Worm (Caenorhabditis elegans): ENCODE data around the gene F54F7.14.

F54F7.14 gene

DNA sequence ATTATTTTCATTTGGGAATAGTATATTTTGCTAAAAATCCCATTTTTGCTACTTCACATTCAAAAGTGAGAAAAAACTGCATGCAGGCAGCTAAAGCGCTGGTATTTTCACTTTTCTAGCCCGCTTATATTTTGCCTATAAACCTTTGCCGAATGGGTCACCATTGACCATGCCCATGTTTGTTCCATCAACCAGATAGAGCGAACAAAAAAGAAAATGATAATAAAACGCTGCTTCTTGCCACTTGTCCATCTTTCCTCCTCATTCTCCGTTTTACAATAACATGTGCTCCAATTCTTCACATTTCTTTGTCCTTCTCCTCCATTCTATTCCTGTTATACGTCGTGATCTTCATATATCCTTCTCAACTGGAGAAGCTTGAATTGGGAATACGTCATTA lies 27.0 kb upstream of the F54F7.14 start, which contains the start of gene tag-241:
Gene tag-241 (plus strand): TSS at position 301 of the 400 bp plus-strand sequence.
- no peak for TF ChIP-seq ceh-24 (tag; optimal IDR thresholded peaks at IDR 0.05)
- TF ChIP-seq dmd-4 (tag; optimal IDR thresholded peaks at IDR 0.05; ENCODE audit: borderline replicate concordance), result no peak
- no peak for TF ChIP-seq fkh-6 (tag; optimal IDR thresholded peaks at IDR 0.05)
- TF ChIP-seq F13H6.1 (tag; optimal IDR thresholded peaks at IDR 0.05), result no peak
- TF ChIP-seq ceh-9 (tag; optimal IDR thresholded peaks at IDR 0.05), result no peak
- no peak for TF ChIP-seq ceh-45 (GFP tag; IDR thresholded peaks at IDR 0.05)
- TF ChIP-seq ceh-34 (tag; optimal IDR thresholded peaks at IDR 0.05), result no peak
- TF ChIP-seq hlh-30 (tag; optimal IDR thresholded peaks at IDR 0.05; ENCODE audit: insufficient read depth), result no peak
- no peak for TF ChIP-seq elt-2 (tag; optimal IDR thresholded peaks at IDR 0.05)
- no peak for TF ChIP-seq elt-4 (tag; optimal IDR thresholded peaks at IDR 0.05)
- TF ChIP-seq ref-2 (tag; optimal IDR thresholded peaks at IDR 0.05), result no peak
- TF ChIP-seq pha-4 (tag; optimal IDR thresholded peaks at IDR 0.05), result no peak
- no peak for TF ChIP-seq ceh-30 (tag; optimal IDR thresholded peaks at IDR 0.05)
- no peak for TF ChIP-seq pha-2 (tag; optimal IDR thresholded peaks at IDR 0.05)

DNA sequence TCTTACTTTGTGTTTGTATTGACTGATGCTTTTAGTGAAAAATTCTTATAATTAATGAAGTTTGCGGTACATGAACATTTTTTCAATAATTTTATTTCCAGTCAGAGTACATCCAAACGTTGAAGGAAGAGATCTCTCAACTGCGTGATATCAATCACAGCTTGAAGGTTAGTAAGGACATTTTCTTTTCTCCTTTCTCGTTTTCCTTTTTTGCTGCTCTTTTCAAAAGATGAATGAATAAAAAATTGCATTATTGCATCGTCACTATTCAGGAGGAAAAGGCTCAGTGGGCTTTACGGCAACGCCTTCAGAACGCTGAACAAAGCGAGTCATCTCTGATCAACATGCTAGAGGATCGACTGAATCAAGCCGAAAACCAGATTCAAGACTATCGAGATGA lies 23.8 kb upstream of the F54F7.14 start:
- TF ChIP-seq dve-1 (tag; optimal IDR thresholded peaks at IDR 0.05), result no peak
- no peak for TF ChIP-seq pag-3 (tag; optimal IDR thresholded peaks at IDR 0.05; ENCODE audit: borderline replicate concordance)
- TF ChIP-seq npax-4 (tag; optimal IDR thresholded peaks at IDR 0.05), result no peak
- TF ChIP-seq madf-2 (tag; optimal IDR thresholded peaks at IDR 0.05), result no peak
- no peak for TF ChIP-seq tbx-7 (tag; optimal IDR thresholded peaks at IDR 0.05)

DNA sequence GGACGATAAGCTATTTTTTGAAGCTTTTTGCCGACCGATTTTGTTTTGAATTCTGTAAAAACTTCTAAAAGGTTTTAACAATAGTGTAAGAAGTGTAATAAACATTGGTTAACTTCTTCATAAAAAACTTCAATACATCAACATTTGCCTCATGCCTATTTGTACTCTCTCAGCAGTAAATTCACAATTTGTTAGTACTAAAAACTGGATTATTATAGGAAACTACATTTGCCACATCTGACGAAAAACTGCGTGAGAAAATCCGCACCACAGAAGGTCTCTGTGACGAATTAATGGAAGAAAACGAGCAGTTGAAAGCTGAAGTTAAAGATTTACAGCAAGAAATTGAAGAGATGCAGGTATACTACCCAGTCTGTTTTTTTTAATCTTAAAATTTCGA lies 23.1 kb upstream of the F54F7.14 start:
- no peak for TF ChIP-seq pag-3 (tag; optimal IDR thresholded peaks at IDR 0.05; ENCODE audit: borderline replicate concordance)
- no peak for TF ChIP-seq unc-86 (tag; optimal IDR thresholded peaks at IDR 0.05)
- no peak for TF ChIP-seq C08G9.2 (tag; optimal IDR thresholded peaks at IDR 0.05)
- no peak for TF ChIP-seq ceh-2 (tag; optimal IDR thresholded peaks at IDR 0.05)
- no peak for TF ChIP-seq sdc-2 (tag; optimal IDR thresholded peaks at IDR 0.05)

DNA sequence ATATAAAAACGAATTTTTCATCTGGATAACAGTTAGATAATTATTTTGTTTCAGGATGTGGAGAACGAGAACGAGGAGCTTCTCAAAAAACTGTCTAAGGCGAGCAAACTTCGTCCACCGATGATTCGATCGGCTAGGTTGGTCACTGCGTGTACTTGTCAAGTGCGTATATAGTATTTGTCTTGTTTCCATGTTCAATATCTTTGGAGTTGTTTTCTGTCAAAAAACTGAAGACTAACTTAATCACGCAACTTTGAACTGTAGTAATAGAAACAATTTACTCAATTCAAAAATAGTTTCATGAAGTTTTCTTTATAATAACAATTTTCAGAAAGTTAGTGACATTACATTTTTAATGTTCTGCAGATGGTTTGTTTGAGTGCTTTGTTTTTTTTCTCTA lies 22.0 kb upstream of the F54F7.14 start:
- no peak for TF ChIP-seq sox-4 (tag; optimal IDR thresholded peaks at IDR 0.05)
- no peak for TF ChIP-seq dve-1 (tag; optimal IDR thresholded peaks at IDR 0.05)
- TF ChIP-seq mec-3 (tag; optimal IDR thresholded peaks at IDR 0.05; ENCODE audit: borderline replicate concordance), result no peak
- no peak for TF ChIP-seq elt-4 (tag; optimal IDR thresholded peaks at IDR 0.05)

DNA sequence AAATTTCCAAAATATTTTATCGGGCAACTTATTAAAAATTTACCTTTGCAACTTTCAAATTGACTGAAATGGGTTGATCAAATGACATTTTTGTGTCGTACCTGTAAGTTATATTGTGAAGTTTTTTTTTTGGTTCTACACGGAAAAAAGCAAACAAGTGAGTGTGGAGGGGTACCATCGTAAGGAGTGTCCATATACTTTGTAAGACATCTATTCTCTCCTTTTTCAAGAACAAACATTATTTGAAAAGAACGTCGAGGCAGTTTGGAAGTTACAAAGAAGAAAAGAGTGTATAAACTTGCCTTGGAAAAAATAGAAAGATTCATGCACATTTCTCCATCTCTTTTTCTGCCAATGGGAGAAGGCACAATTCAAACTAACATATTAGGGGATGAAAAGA lies 13.3 kb upstream of the F54F7.14 start, which contains the start of gene taf-7.1:
Gene taf-7.1 (minus strand): TSS at position 101 of the 400 bp plus-strand sequence.
- TF ChIP-seq madf-2 (tag; optimal IDR thresholded peaks at IDR 0.05) (no peak), pax-1 (tag; optimal IDR thresholded peaks at IDR 0.05) (no peak), T23F11.4 (GFP tag; optimal IDR thresholded peaks at IDR 0.05) (no peak), hlh-6 (tag; optimal IDR thresholded peaks at IDR 0.05) (no peak), ceh-24 (tag; optimal IDR thresholded peaks at IDR 0.05) (no peak), tbx-2 (tag; optimal IDR thresholded peaks at IDR 0.05) (no peak), K02D7.2 (tag; optimal IDR thresholded peaks at IDR 0.05) (no peak)

DNA sequence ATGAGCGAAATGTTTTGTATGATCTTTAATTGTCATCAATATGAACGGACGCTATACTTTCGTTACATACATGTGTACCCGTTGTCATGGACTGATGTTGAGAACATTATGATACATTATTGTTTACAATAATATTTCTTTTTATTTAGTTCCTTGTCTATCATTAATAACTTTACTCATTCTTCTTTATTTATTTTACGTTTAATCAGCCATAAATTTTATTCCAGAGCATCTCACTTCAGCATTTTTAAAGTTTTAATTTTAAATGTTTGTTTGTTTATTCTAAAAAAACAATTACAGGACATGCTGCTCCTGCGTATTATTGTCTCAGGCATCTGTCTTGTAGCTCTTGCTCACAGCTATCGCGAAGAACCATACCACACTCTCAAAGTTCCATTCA lies 7.3 kb upstream of the F54F7.14 start, which contains the start of gene F54F7.2:
Gene F54F7.2 (plus strand): TSS at position 301 of the 400 bp plus-strand sequence.
- TF ChIP-seq ceh-45 (GFP tag; IDR thresholded peaks at IDR 0.05), result no peak
- TF ChIP-seq T23F11.4 (GFP tag; optimal IDR thresholded peaks at IDR 0.05), result no peak
- no peak for TF ChIP-seq ceh-9 (tag; optimal IDR thresholded peaks at IDR 0.05)

DNA sequence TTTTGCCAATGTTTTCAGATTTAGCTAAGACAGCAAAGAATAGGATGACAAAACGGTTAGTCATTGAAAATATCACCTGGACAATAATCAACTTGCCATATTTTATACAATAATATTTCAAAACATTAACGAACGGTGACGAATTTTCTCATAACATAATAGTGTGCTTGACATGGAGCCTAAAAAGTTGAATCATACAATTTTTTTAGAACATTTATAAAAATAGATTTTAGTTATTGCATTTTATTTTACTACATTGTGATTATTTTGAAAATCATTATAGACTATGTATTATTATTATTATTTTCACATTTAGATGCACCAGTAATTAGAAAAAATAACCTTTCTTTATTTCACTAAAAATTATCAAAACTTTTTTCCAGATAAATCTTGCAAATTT lies 2.1 kb upstream of the F54F7.14 start, which contains the start of gene F54F7.9:
Gene F54F7.9 (minus strand): TSS at position 101 of the 400 bp plus-strand sequence.
- TF ChIP-seq ttx-3 (tag; optimal IDR thresholded peaks at IDR 0.05) (no peak), ceh-19 (GFP tag; optimal IDR thresholded peaks at IDR 0.05) (no peak), rnt-1 (tag; optimal IDR thresholded peaks at IDR 0.05) (no peak), pax-1 (tag; optimal IDR thresholded peaks at IDR 0.05) (no peak), zip-5 (tag; optimal IDR thresholded peaks at IDR 0.05) (no peak), odd-2 (tag; optimal IDR thresholded peaks at IDR 0.05) (no peak), ztf-16 (tag; optimal IDR thresholded peaks at IDR 0.05) (no peak), nhr-232 (tag; optimal IDR thresholded peaks at IDR 0.05) (no peak), ceh-2 (tag; optimal IDR thresholded peaks at IDR 0.05) (no peak), che-1 (tag; optimal IDR thresholded peaks at IDR 0.05) (no peak), pat-9 (tag; optimal IDR thresholded peaks at IDR 0.05) (no peak), eyg-1 (tag; optimal IDR thresholded peaks at IDR 0.05) (no peak), ceh-22 (tag; optimal IDR thresholded peaks at IDR 0.05) (no peak), ceh-30 (tag; optimal IDR thresholded peaks at IDR 0.05) (no peak), syd-9 (tag; optimal IDR thresholded peaks at IDR 0.05) (no peak), ceh-34 (tag; optimal IDR thresholded peaks at IDR 0.05) (no peak), dmd-4 (tag; optimal IDR thresholded peaks at IDR 0.05; ENCODE audit: borderline replicate concordance) (no peak)
